Fruit fly (Drosophila melanogaster) Kc167 (cell line): ENCODE results near the gene ND-ASHI.

Experiments
- Myc ChIP-seq: fragments of >200 bp; optimal IDR thresholded peaks from 2 replicates; lab custom pipeline; 2017; ENCODE audit warnings: missing external identifiers
- Sin3A ChIP-seq: fragments of >200 bp; optimal IDR thresholded peaks from 2 replicates; lab custom pipeline; 2018; ENCODE audit warnings: missing external identifiers
- h ChIP-seq: fragments of >200 bp; optimal IDR thresholded peaks from 3 replicates; lab custom pipeline; 2018; ENCODE audit warnings: missing external identifiers
- insv ChIP-seq: fragments of >200 bp; optimal IDR thresholded peaks from 3 replicates; lab custom pipeline; 2018; ENCODE audit warnings: missing external identifiers
- psq ChIP-seq: fragments of >200 bp; optimal IDR thresholded peaks from 2 replicates; lab custom pipeline; 2017; ENCODE audit warnings: missing external identifiers
- ttk ChIP-seq: sonication (Bioruptor generic); optimal IDR thresholded peaks from 2 replicates; lab custom pipeline; 2017; ENCODE audit warnings: missing external identifiers

Gene ND-ASHI

dm6 chrX:6678635-6679501, at the start of gene ND-ASHI:
TSS of gene ND-ASHI (minus strand) at chrX:6679118.
- no peak for TF ChIP-seq psq (lab: Kevin White, UChicago)
- no peak for TF ChIP-seq h (lab: Kevin White, UChicago)
- no peak for TF ChIP-seq ttk
- TF ChIP-seq Sin3A = no peak
- TF ChIP-seq insv = no peak
- TF ChIP-seq Myc (lab: Kevin White, UChicago) = no peak

dm6 chrX:6726758-6727490, 48.0 kb upstream of the ND-ASHI start:
- TF ChIP-seq psq (lab: Kevin White, UChicago) (no peak), ttk (no peak), Myc (lab: Kevin White, UChicago) (no peak), insv (no peak), h (lab: Kevin White, UChicago) (no peak), Sin3A (no peak)

dm6 chrX:6724904-6725505, 46.1 kb upstream of the ND-ASHI start:
- TF ChIP-seq Sin3A (no peak), h (lab: Kevin White, UChicago) (no peak), insv (no peak), ttk (no peak), Myc (lab: Kevin White, UChicago) (no peak), psq (lab: Kevin White, UChicago) (no peak)

dm6 chrX:6723622-6724021, 44.7 kb upstream of the ND-ASHI start:
- no peak for TF ChIP-seq psq (lab: Kevin White, UChicago)
- TF ChIP-seq Myc (lab: Kevin White, UChicago) = no peak
- TF ChIP-seq insv = no peak
- no peak for TF ChIP-seq Sin3A
- TF ChIP-seq ttk = no peak
- TF ChIP-seq h (lab: Kevin White, UChicago) = no peak

- no peak for TF ChIP-seq psq (lab: Kevin White, UChicago)
- TF ChIP-seq insv = no peak
- no peak for TF ChIP-seq Sin3A
- no peak for TF ChIP-seq ttk
- TF ChIP-seq h (lab: Kevin White, UChicago) = no peak
- no peak for TF ChIP-seq Myc (lab: Kevin White, UChicago)
These were observed 41.0 kb upstream of the ND-ASHI start for dm6 chrX:6719968-6720367.

dm6 chrX:6719259-6719658, 40.3 kb upstream of the ND-ASHI start:
- TF ChIP-seq insv (no peak), h (lab: Kevin White, UChicago) (no peak), ttk (no peak), psq (lab: Kevin White, UChicago) (no peak), Myc (lab: Kevin White, UChicago) (no peak), Sin3A (no peak)

dm6 chrX:6716170-6716569, 37.3 kb upstream of the ND-ASHI start:
- no peak for TF ChIP-seq insv
- no peak for TF ChIP-seq Myc (lab: Kevin White, UChicago)
- no peak for TF ChIP-seq Sin3A
- TF ChIP-seq ttk = no peak
- no peak for TF ChIP-seq h (lab: Kevin White, UChicago)
- no peak for TF ChIP-seq psq (lab: Kevin White, UChicago)

dm6 chrX:6711295-6711694, 32.4 kb upstream of the ND-ASHI start:
- TF ChIP-seq Myc (lab: Kevin White, UChicago) (no peak), h (lab: Kevin White, UChicago) (no peak), ttk (no peak)

- TF ChIP-seq Sin3A (no peak), Myc (lab: Kevin White, UChicago) (no peak), insv (no peak), psq (lab: Kevin White, UChicago) (no peak), h (lab: Kevin White, UChicago) (no peak), ttk (no peak)
These were observed 31.7 kb upstream of the ND-ASHI start for dm6 chrX:6710665-6711064.

dm6 chrX:6710258-6710657, 31.3 kb upstream of the ND-ASHI start:
- no peak for TF ChIP-seq Myc (lab: Kevin White, UChicago)
- TF ChIP-seq ttk = no peak
- no peak for TF ChIP-seq Sin3A
- TF ChIP-seq psq (lab: Kevin White, UChicago) = no peak
- TF ChIP-seq h (lab: Kevin White, UChicago) = no peak
- TF ChIP-seq insv = no peak

- TF ChIP-seq ttk = no peak
- no peak for TF ChIP-seq h (lab: Kevin White, UChicago)
These were observed 30.5 kb upstream of the ND-ASHI start for dm6 chrX:6709252-6710037.
